Worm (Caenorhabditis elegans) whole organism, L4/young adult: ENCODE data around the gene T10D4.1.
"Not testable (repeated sequence)": the region's sequence is repeated elsewhere in the genome, so short reads cannot be mapped to it uniquely, and the experiment has no call there.

ENCODE experiments used
- W03F9.2 ChIP-seq: fragments of 150-350 bp; optimal IDR thresholded peaks from 2 replicates; lab custom pipeline; 2014; ENCODE audit warnings: missing biosample characterization, missing genetic modification characterization
- dao-5 ChIP-seq: sonication (generic microtip); optimal IDR thresholded peaks from 2 replicates; lab custom pipeline; 2016; ENCODE audit warnings: missing genotype, missing genetic modification characterization, moderate library complexity, missing compliant biosample characterization
- him-1 ChIP-seq: sonication (generic microtip); optimal IDR thresholded peaks from 2 replicates; lab custom pipeline; 2016; ENCODE audit warnings: missing genotype, missing genetic modification reagents, missing genetic modification characterization, missing compliant biosample characterization

Gene T10D4.1

ce11 chrII:3126341-3126740, 23.6 kb upstream of the T10D4.1 start, which contains the start of gene ins-19:
TSS of gene ins-19 (minus strand) at chrII:3126441.
- TF ChIP-seq W03F9.2 (no peak), him-1 (tag; lab: Kevin White, UChicago) (no peak), dao-5 (tag; lab: Kevin White, UChicago) (no peak)

DNA sequence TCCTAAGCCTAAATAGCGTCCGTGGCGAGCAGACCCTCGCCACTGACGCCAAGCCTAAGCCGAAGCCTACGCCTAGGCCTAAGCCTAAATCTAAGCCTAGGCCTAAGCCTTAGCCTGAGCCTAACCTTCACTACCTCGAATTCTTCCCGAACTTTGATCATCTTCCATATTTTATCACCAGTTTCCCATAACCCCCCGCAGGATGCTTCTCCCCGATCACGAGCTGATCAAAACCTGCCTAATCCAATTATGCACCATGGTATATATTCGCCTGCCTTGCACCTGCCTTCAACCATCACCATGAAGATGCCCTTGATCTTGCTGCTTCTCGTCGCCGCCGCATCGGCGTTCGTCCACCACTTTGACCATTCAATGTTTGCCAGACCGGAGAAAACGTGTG, 23.2 kb upstream of the T10D4.1 start, which contains the start of gene ins-31:
Gene ins-31, plus strand, starts transcription at position 301 of the 400 bp plus-strand sequence.
- not testable (repeated sequence) for TF ChIP-seq him-1 (tag; lab: Kevin White, UChicago); W03F9.2; dao-5 (tag; lab: Kevin White, UChicago)

- TF ChIP-seq dao-5 (tag; lab: Kevin White, UChicago) (no peak), W03F9.2 (no peak), him-1 (tag; lab: Kevin White, UChicago) (no peak)
These were observed 20.9 kb upstream of the T10D4.1 start, which contains the start of gene chil-24 for ce11 chrII:3129007-3129406. TSS of gene chil-24 (plus strand) at chrII:3129162.

DNA sequence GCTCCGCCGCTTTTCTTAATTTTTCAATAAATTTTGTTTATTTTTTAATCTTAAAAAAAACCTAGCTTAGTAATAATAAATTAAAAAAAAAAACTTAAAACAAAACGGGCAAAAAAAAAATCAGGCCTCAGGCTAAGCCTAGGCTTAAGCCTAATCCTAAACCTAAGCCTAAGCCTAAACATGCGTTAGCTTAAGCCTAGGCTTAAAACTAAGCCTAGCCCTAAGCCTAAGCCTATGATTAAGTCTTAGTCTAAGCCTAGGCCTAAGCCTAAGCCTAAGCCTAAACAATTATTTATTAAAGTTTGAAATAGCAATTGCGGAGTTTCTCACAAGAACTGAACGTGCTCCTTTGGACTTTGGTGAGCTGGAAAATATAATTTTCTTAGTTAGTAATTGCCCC, 14.6 kb upstream of the T10D4.1 start:
- TF ChIP-seq W03F9.2 (no peak), dao-5 (tag; lab: Kevin White, UChicago) (no peak), him-1 (tag; lab: Kevin White, UChicago) (no peak)

DNA sequence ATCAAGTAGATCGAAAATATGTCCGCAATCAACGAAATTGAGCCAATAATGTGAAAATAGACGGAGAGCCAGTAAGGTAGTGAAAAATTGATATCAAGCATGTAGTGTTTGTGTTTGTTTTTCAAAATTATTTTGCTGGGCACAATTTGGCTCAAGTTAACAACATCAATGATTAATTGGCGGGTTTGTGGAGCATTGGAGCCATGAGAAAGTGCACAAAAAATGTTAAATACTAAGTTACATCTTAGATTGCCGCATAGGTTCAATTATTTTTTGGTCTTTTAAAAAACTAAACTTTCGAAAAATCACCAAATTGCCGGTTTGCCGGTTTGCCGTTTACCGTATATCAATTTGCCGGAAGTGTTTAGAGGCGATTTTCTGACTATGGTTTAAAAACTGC, 12.1 kb upstream of the T10D4.1 start, which contains the start of gene sri-54:
Gene sri-54, minus strand, starts transcription at position 101 of the 400 bp plus-strand sequence.
- TF ChIP-seq W03F9.2 (no peak), dao-5 (tag; lab: Kevin White, UChicago) (no peak), him-1 (tag; lab: Kevin White, UChicago) (no peak)

DNA sequence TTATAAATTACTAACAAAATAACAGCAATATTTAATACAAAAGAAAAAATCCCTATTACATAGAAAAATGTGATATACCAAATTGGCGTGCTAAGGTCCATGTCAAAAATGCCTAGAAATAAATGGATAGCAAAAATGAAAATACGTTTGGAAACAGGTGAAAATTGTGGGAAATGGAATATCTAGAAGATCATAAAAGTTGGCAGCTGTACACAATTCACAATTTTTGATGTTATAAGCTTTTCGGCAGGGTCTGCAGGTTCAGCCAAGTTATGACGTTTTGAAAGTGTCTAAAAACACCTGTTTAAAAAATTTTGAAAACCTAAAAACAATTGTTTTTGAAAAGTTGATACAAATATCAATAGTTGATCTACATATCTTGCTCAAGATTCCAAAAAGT, 7.1 kb upstream of the T10D4.1 start, which contains the start of gene sri-42:
Gene sri-42, minus strand, starts transcription at position 101 of the 400 bp plus-strand sequence.
- not testable (repeated sequence) for TF ChIP-seq W03F9.2; him-1 (tag; lab: Kevin White, UChicago); dao-5 (tag; lab: Kevin White, UChicago)

ce11 chrII:3144552-3144951, 5.4 kb upstream of the T10D4.1 start, which contains the start of gene sri-43:
TSS of gene sri-43 (minus strand) at chrII:3144652.
- not testable (repeated sequence) for TF ChIP-seq dao-5 (tag; lab: Kevin White, UChicago); him-1 (tag; lab: Kevin White, UChicago); W03F9.2

- TF ChIP-seq dao-5 (tag; lab: Kevin White, UChicago) (no peak), W03F9.2 (no peak), him-1 (tag; lab: Kevin White, UChicago) (no peak)
These were observed 4.1 kb upstream of the T10D4.1 start, which contains the start of gene T10D4.15 for ce11 chrII:3145842-3146241. TSS of gene T10D4.15 (plus strand) at chrII:3146142.

DNA sequence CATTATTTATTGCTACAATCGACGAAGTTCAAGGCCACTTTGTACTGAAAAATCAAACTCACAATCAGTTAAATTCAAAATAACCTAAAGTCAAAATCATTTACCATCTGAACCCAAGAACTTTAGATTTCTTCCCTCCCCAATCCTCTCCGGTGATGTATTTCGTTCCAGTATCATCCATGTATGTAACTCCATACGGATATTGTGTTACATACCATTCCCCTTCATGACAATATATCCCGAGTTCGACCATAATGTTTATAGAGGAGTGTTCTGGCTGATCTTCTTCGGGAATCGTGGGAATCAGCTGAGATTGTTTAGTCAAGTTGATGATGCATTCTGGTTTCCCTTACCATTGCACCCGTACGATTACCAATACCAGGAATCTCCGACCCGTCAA, 1.5 kb upstream of the T10D4.1 start:
- no peak for TF ChIP-seq dao-5 (tag; lab: Kevin White, UChicago)
- TF ChIP-seq him-1 (tag; lab: Kevin White, UChicago): no peak
- TF ChIP-seq W03F9.2: no peak

DNA sequence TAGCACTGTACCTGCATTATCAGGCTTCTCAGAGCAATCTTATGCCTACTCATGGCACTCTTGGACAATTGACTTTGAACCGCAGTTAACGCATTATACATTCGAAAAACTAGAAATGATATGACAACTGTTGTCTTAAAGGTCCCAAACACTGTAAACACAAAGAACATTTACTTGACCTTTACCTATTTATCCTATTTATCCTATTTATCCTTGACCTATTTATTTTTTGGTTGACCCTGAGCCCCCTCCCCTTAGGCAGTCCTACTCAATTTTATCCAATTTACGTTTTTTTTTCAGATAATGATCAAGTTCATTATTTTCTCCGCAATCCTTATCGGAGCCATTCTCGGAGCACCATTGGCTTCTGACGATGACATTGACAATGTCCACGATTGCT, 1.7 kb downstream of the T10D4.1 start, which contains the start of the genes T10D4.14 and T10D4.19:
Gene T10D4.14, minus strand, starts transcription at position 101 of the 400 bp plus-strand sequence.
Gene T10D4.19, plus strand, starts transcription at position 304 of the 400 bp plus-strand sequence.
- TF ChIP-seq dao-5 (tag; lab: Kevin White, UChicago): no peak
- TF ChIP-seq W03F9.2: no peak
- no peak for TF ChIP-seq him-1 (tag; lab: Kevin White, UChicago)

- TF ChIP-seq him-1 (tag; lab: Kevin White, UChicago) (no peak), W03F9.2 (no peak), dao-5 (tag; lab: Kevin White, UChicago) (no peak)
These were observed 4.4 kb downstream of the T10D4.1 start, which contains the start of gene sri-32 for ce11 chrII:3154383-3154782. TSS of gene sri-32 (minus strand) at chrII:3154483.

ce11 chrII:3156749-3157148, 6.8 kb downstream of the T10D4.1 start, which contains the start of gene sri-33:
TSS of gene sri-33 (minus strand) at chrII:3156849.
- no peak for TF ChIP-seq him-1 (tag; lab: Kevin White, UChicago)
- TF ChIP-seq W03F9.2: no peak
- TF ChIP-seq dao-5 (tag; lab: Kevin White, UChicago): no peak

DNA sequence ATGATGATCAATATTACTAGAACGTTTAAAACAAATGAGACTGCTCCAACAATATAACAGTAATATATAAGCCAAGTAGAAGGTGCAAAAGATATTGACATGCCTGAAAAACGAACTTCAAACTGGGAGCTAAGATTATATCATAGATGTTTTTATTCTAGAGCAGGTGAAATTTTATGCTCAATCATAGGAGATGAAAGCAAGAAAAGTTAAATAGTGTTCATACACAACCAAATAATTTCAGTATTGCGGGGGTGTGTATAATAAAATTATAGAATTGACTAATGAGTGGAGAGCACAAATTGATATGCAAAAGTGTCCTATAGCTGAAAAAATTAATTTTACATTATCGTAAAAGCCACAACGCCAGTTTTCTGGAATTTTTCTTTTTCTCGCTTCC, 9.0 kb downstream of the T10D4.1 start, which contains the start of gene sri-34:
Gene sri-34, minus strand, starts transcription at position 101 of the 400 bp plus-strand sequence.
- TF ChIP-seq W03F9.2: no peak

DNA sequence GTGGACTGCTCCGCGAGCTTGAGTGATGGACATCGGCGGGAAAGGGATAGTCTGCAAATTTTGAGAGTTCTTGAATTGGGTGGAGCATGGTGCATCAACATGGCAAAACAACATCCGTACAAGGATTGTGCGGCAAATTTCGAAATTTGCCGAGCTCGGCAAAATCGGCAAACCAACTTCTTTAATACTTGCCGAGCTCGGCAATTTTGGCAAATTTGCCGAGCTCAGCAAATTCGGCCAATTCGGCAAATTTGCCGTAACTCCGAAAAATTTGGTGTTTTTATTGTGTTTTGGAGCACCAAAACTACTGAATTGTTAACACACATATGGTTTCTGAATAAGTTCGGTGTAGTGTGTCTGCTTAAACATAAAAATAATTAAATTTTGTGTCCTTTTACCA, 20.1 kb downstream of the T10D4.1 start, which contains the start of gene fbxc-55:
Gene fbxc-55, minus strand, starts transcription at position 101 of the 400 bp plus-strand sequence.
- TF ChIP-seq dao-5 (tag; lab: Kevin White, UChicago): no peak
- TF ChIP-seq W03F9.2: no peak
- TF ChIP-seq him-1 (tag; lab: Kevin White, UChicago): no peak
